Fruit fly (Drosophila melanogaster) whole organism, embryonic: ENCODE results near the gene CG11710.

Source experiments
- CG10267 ChIP-seq: fragments of 200-800 bp; sonication (Bioruptor generic); optimal IDR thresholded peaks from 2 replicates; lab custom pipeline; 2018; ENCODE audit warnings: missing biosample characterization, mild to moderate bottlenecking, missing genetic modification characterization, moderate library complexity
- CG11456 ChIP-seq: fragments of 200-800 bp; sonication (Bioruptor generic); IDR thresholded peaks from 3 replicates; pipeline ENCODE4 v1.3.6; 2022; ENCODE audit warnings: missing biosample characterization, missing genetic modification characterization
- CG11560 ChIP-seq: fragments of 200-800 bp; sonication (Bioruptor generic); IDR thresholded peaks from 3 replicates; pipeline ENCODE4 v1.3.6; 2022; ENCODE audit warnings: missing biosample characterization, missing genetic modification characterization
- CG12942 ChIP-seq: fragments of 200-800 bp; sonication (Bioruptor generic); optimal IDR thresholded peaks from 3 replicates; lab custom pipeline; 2016; ENCODE audit warnings: missing biosample characterization, missing genetic modification characterization
- CG13894 ChIP-seq: fragments of 200-800 bp; sonication (Bioruptor generic); optimal IDR thresholded peaks from 3 replicates; lab custom pipeline; 2018; ENCODE audit warnings: missing biosample characterization, mild to moderate bottlenecking, missing genetic modification characterization, moderate library complexity
- CG14710 ChIP-seq: fragments of 200-800 bp; sonication (Bioruptor generic); optimal IDR thresholded peaks from 3 replicates; lab custom pipeline; 2019; ENCODE audit warnings: missing biosample characterization, mild to moderate bottlenecking, missing genetic modification characterization, moderate library complexity
- CG15601 ChIP-seq: fragments of 200-800 bp; sonication (Bioruptor generic); optimal IDR thresholded peaks from 3 replicates; lab custom pipeline; 2019; ENCODE audit warnings: missing biosample characterization, mild to moderate bottlenecking, missing genetic modification characterization, moderate library complexity
- CG1647 ChIP-seq: fragments of 200-800 bp; sonication (Bioruptor generic); optimal IDR thresholded peaks from 3 replicates; lab custom pipeline; 2016; ENCODE audit warnings: missing biosample characterization, missing genetic modification characterization
- CG18262 ChIP-seq: fragments of 200-800 bp; optimal IDR thresholded peaks from 3 replicates; lab custom pipeline; 2019; ENCODE audit warnings: missing biosample characterization, mild to moderate bottlenecking, missing genetic modification characterization, moderate library complexity
- CG18764 ChIP-seq: fragments of 200-800 bp; sonication (Bioruptor generic); optimal IDR thresholded peaks from 3 replicates; lab custom pipeline; 2016; ENCODE audit warnings: missing biosample characterization, missing genetic modification characterization
- CG2202 ChIP-seq: fragments of 200-800 bp; sonication (Bioruptor generic); optimal IDR thresholded peaks from 2 replicates; lab custom pipeline; 2018; ENCODE audit warnings: missing biosample characterization, mild to moderate bottlenecking, missing genetic modification characterization
- CG2712 ChIP-seq: fragments of 200-800 bp; optimal IDR thresholded peaks from 3 replicates; lab custom pipeline; 2019; ENCODE audit warnings: missing biosample characterization, mild to moderate bottlenecking, missing genetic modification characterization, moderate library complexity
- CG34422 ChIP-seq: fragments of 200-800 bp; sonication (Bioruptor generic); IDR thresholded peaks from 3 replicates; pipeline ENCODE4 v1.3.6; 2022; ENCODE audit warnings: missing biosample characterization, missing genetic modification characterization
- CG4328 ChIP-seq: fragments of 200-800 bp; sonication (Bioruptor generic); optimal IDR thresholded peaks from 3 replicates; lab custom pipeline; 2017; ENCODE audit warnings: missing biosample characterization, missing genetic modification reagents, missing genetic modification characterization
- CG4730 ChIP-seq: fragments of 200-800 bp; sonication (Bioruptor generic); IDR thresholded peaks from 2 replicates; pipeline ENCODE4 v1.3.6; 2022; ENCODE audit warnings: missing biosample characterization, missing genetic modification characterization
- CG5180 ChIP-seq: fragments of 200-800 bp; sonication (Bioruptor generic); optimal IDR thresholded peaks from 3 replicates; lab custom pipeline; 2017; ENCODE audit warnings: missing biosample characterization, missing genetic modification characterization, mild to moderate bottlenecking, moderate library complexity, missing genetic modification reagents
- CG5953 ChIP-seq: fragments of 200-800 bp; sonication (Bioruptor generic); IDR thresholded peaks from 2 replicates; pipeline ENCODE4 v1.3.6; 2022; ENCODE audit warnings: missing biosample characterization, missing genetic modification characterization
- CkIIα-i1 ChIP-seq: fragments of 200-800 bp; sonication (Bioruptor generic); IDR thresholded peaks from 2 replicates; pipeline ENCODE4 v1.3.6; 2022; ENCODE audit warnings: missing biosample characterization, missing genetic modification characterization
- Dll ChIP-seq: fragments of 200-800 bp; sonication (Bioruptor generic); IDR thresholded peaks from 4 replicates; pipeline ENCODE4 v1.3.6; 2022; ENCODE audit warnings: missing biosample characterization, missing genetic modification characterization; ENCODE audit not compliant: partially characterized antibody
- Dp ChIP-seq: fragments of 200-800 bp; sonication (Bioruptor generic); optimal IDR thresholded peaks from 2 replicates; lab custom pipeline; 2018; ENCODE audit warnings: missing biosample characterization, mild to moderate bottlenecking, missing genetic modification characterization, moderate library complexity
- H2.0 ChIP-seq: fragments of 200-800 bp; sonication (Bioruptor generic); IDR thresholded peaks from 2 replicates; pipeline ENCODE4 v1.3.6; 2022; ENCODE audit warnings: missing biosample characterization, missing genetic modification characterization
- Hand ChIP-seq: fragments of 200-800 bp; sonication (Bioruptor generic); optimal IDR thresholded peaks from 2 replicates; lab custom pipeline; 2017; ENCODE audit warnings: mild to moderate bottlenecking, missing biosample characterization, missing genetic modification reagents, missing genetic modification characterization
- HmgZ ChIP-seq: fragments of 200-800 bp; sonication (Bioruptor generic); optimal IDR thresholded peaks from 2 replicates; lab custom pipeline; 2018; ENCODE audit warnings: missing biosample characterization, mild to moderate bottlenecking, missing genetic modification characterization
- Nf-YB ChIP-seq: fragments of 200-800 bp; sonication (Bioruptor generic); optimal IDR thresholded peaks from 3 replicates; lab custom pipeline; 2019; ENCODE audit warnings: missing biosample characterization, mild to moderate bottlenecking, missing genetic modification characterization, moderate library complexity
- NfI ChIP-seq: fragments of 200-800 bp; sonication (Bioruptor generic); optimal IDR thresholded peaks from 3 replicates; lab custom pipeline; 2018; ENCODE audit warnings: missing biosample characterization, mild to moderate bottlenecking, missing genetic modification characterization, moderate library complexity
- Ravus ChIP-seq: fragments of 200-800 bp; sonication (Bioruptor generic); IDR thresholded peaks from 2 replicates; pipeline ENCODE4 v1.3.6; 2022; ENCODE audit warnings: missing biosample characterization, missing genetic modification characterization
- Six4 ChIP-seq: fragments of 200-800 bp; sonication (Bioruptor generic); optimal IDR thresholded peaks from 2 replicates; lab custom pipeline; 2016; ENCODE audit warnings: missing biosample characterization, missing genetic modification characterization
- TFAM ChIP-seq: fragments of 200-800 bp; sonication (Bioruptor generic); optimal IDR thresholded peaks from 2 replicates; lab custom pipeline; 2017; ENCODE audit warnings: missing biosample characterization, missing genetic modification characterization, inconsistent platforms
- Xbp1 ChIP-seq: fragments of 200-800 bp; sonication (Bioruptor generic); optimal IDR thresholded peaks from 3 replicates; lab custom pipeline; 2016; ENCODE audit warnings: missing biosample characterization, mild to moderate bottlenecking, missing genetic modification characterization
- bbx ChIP-seq: fragments of 200-800 bp; sonication (Bioruptor generic); IDR thresholded peaks from 2 replicates; pipeline ENCODE4 v1.3.6; 2022; ENCODE audit warnings: missing biosample characterization, missing genetic modification characterization; ENCODE audit not compliant: partially characterized antibody
- br ChIP-seq: fragments of >200 bp; optimal IDR thresholded peaks from 2 replicates; lab custom pipeline; 2017
- croc ChIP-seq: fragments of 200-800 bp; sonication (Bioruptor generic); conservative IDR thresholded peaks from 3 replicates; pipeline ENCODE4 v1.3.6; 2022; ENCODE audit warnings: missing biosample characterization, missing genetic modification characterization
- cwo ChIP-seq: fragments of 200-800 bp; sonication (Bioruptor generic); optimal IDR thresholded peaks from 3 replicates; lab custom pipeline; 2017; ENCODE audit warnings: missing biosample characterization, missing genetic modification characterization, mild to moderate bottlenecking, moderate library complexity, missing genetic modification reagents
- dimm ChIP-seq: fragments of 200-800 bp; sonication (Bioruptor generic); IDR thresholded peaks from 2 replicates; pipeline ENCODE4 v1.3.6; 2022; ENCODE audit warnings: missing biosample characterization, missing genetic modification characterization
- exex ChIP-seq: fragments of 200-800 bp; sonication (Bioruptor generic); optimal IDR thresholded peaks from 4 replicates; lab custom pipeline; 2018; ENCODE audit warnings: missing biosample characterization, mild to moderate bottlenecking, missing genetic modification characterization, moderate library complexity
- hb ChIP-seq: fragments of 200-800 bp; sonication (Bioruptor generic); IDR thresholded peaks from 3 replicates; pipeline ENCODE4 v1.3.6; 2022; ENCODE audit warnings: missing biosample characterization, missing genetic modification characterization; ENCODE audit not compliant: partially characterized antibody
- her ChIP-seq: fragments of 200-800 bp; sonication (Bioruptor generic); optimal IDR thresholded peaks from 2 replicates; lab custom pipeline; 2016; ENCODE audit warnings: missing biosample characterization, missing genetic modification characterization
- jigr1 ChIP-seq: fragments of 200-800 bp; sonication (Bioruptor generic); IDR thresholded peaks from 3 replicates; pipeline ENCODE4 v1.3.6; 2022; ENCODE audit warnings: missing biosample characterization, missing genetic modification characterization
- kni ChIP-seq: fragments of 200-800 bp; sonication (Bioruptor generic); optimal IDR thresholded peaks from 3 replicates; lab custom pipeline; 2017; ENCODE audit warnings: mild to moderate bottlenecking, missing biosample characterization, missing genetic modification reagents, missing genetic modification characterization
- lola ChIP-seq, 3 experiments: fragments of >200 bp in 2 of 3; fragments of 200-800 bp in 1 of 3; sonication (Bioruptor generic) in 1 of 3; optimal IDR thresholded peaks; 2 replicates each; lab custom pipeline; 2017 to 2019; ENCODE audit warnings: missing biosample characterization in 3 of 3, missing genetic modification characterization in 3 of 3, mild to moderate bottlenecking in 1 of 3, moderate library complexity in 1 of 3
- nau ChIP-seq: fragments of 200-800 bp; sonication (Bioruptor generic); optimal IDR thresholded peaks from 3 replicates; lab custom pipeline; 2017; ENCODE audit warnings: missing biosample characterization, mild to moderate bottlenecking, missing genetic modification characterization, missing genetic modification reagents
- pfk ChIP-seq: fragments of 200-800 bp; sonication (Bioruptor generic); optimal IDR thresholded peaks from 2 replicates; lab custom pipeline; 2018; ENCODE audit warnings: missing biosample characterization, mild to moderate bottlenecking, missing genetic modification characterization, moderate library complexity
- pho ChIP-seq: fragments of 200-800 bp; sonication (Bioruptor generic); optimal IDR thresholded peaks from 2 replicates; lab custom pipeline; 2016; ENCODE audit warnings: missing biosample characterization, missing genetic modification characterization
- row ChIP-seq: fragments of 200-800 bp; sonication (Bioruptor generic); IDR thresholded peaks from 3 replicates; pipeline ENCODE4 v1.3.6; 2022; ENCODE audit warnings: missing biosample characterization, missing genetic modification characterization
- sc ChIP-seq, 3 experiments: fragments of >200 bp in 2 of 3; fragments of 200-800 bp in 1 of 3; sonication (Bioruptor generic) in 1 of 3; optimal IDR thresholded peaks; 2 replicates in 2 of 3; 3 replicates in 1 of 3; lab custom pipeline; 2017; ENCODE audit warnings: mild to moderate bottlenecking in 1 of 3, missing biosample characterization in 1 of 3, missing genetic modification characterization in 1 of 3, missing genetic modification reagents in 1 of 3
- sqz ChIP-seq: fragments of 200-800 bp; sonication (Bioruptor generic); optimal IDR thresholded peaks from 3 replicates; lab custom pipeline; 2018; ENCODE audit warnings: missing biosample characterization, mild to moderate bottlenecking, missing genetic modification characterization
- stc ChIP-seq: fragments of 200-800 bp; sonication (Bioruptor generic); IDR thresholded peaks from 2 replicates; pipeline ENCODE4 v1.3.6; 2022; ENCODE audit warnings: missing biosample characterization, missing genetic modification characterization
- tx ChIP-seq: fragments of 200-800 bp; sonication (Bioruptor generic); optimal IDR thresholded peaks from 2 replicates; lab custom pipeline; 2016; ENCODE audit warnings: missing biosample characterization, missing genetic modification characterization
- unc-4 ChIP-seq: fragments of 200-800 bp; sonication (Bioruptor generic); IDR thresholded peaks from 2 replicates; pipeline ENCODE4 v1.3.6; 2022; ENCODE audit warnings: missing biosample characterization, missing genetic modification characterization; ENCODE audit not compliant: partially characterized antibody
- vvl ChIP-seq: fragments of 200-800 bp; sonication (Bioruptor generic); IDR thresholded peaks from 2 replicates; pipeline ENCODE4 v1.3.6; 2022; ENCODE audit warnings: missing biosample characterization, missing genetic modification characterization

Gene CG11710

dm6 chrX:20391230-20391629, 38.2 kb downstream of the CG11710 start:
- TF ChIP-seq CG5953 (GFP tag; lab: Robert Waterston, UW) (no peak), Xbp1 (GFP tag; lab: Kevin White, UChicago) (no peak), H2.0 (GFP tag; lab: Robert Waterston, UW) (no peak), CG13894 (tag; lab: Kevin White, UChicago) (no peak), Dp (GFP tag; lab: Kevin White, UChicago) (peak; percentile 38), tx (GFP tag; lab: Kevin White, UChicago) (no peak), her (GFP tag; lab: Kevin White, UChicago) (no peak), exex (tag; lab: Kevin White, UChicago) (no peak), cwo (GFP tag; lab: Kevin White, UChicago) (no peak), CG10267 (tag; lab: Kevin White, UChicago) (peak; percentile 7), CG2202 (tag; lab: Kevin White, UChicago) (no peak), Dll (GFP tag; lab: Robert Waterston, UW) (0 out of 4 replicates have a peak, but pooled peaks have one; percentile 20), sqz (GFP tag; lab: Kevin White, UChicago) (no peak), CkIIα-i1 (no peak), bbx (GFP tag; lab: Robert Waterston, UW) (0 out of 2 replicates have a peak, but pooled peaks have one; percentile 34), CG4730 (no peak), br (lab: Kevin White, UChicago) (no peak), pho (no peak), dimm (no peak), Six4 (GFP tag; lab: Kevin White, UChicago) (no peak), CG18764 (GFP tag; lab: Kevin White, UChicago) (no peak), CG11560 (tag; lab: Robert Waterston, UW) (no peak), CG34422 (peak; percentile 41; the same call in 1 of the 3 replicates), nau (GFP tag; lab: Kevin White, UChicago) (no peak), Ravus (GFP tag; lab: Robert Waterston, UW) (no peak), vvl (no peak), croc (GFP tag; lab: Robert Waterston, UW) (no peak), CG11456 (GFP tag; lab: Robert Waterston, UW) (no peak), CG12942 (GFP tag; lab: Kevin White, UChicago) (no peak), CG5180 (no peak), TFAM (GFP tag; lab: Kevin White, UChicago) (no peak), CG18262 (tag; lab: Kevin White, UChicago) (no peak), lola (GFP tag; optimal IDR thresholded peaks at IDR 0.05; lab: Kevin White, UChicago) (no peak), sc (optimal IDR thresholded peaks at IDR 0.05; lab: Kevin White, UChicago) (no peak), sc (GFP tag; optimal IDR thresholded peaks at IDR 0.05; lab: Kevin White, UChicago) (no peak), jigr1 (GFP tag; lab: Robert Waterston, UW) (no peak), NfI (no peak), CG14710 (tag; lab: Kevin White, UChicago) (peak; percentile 35), HmgZ (tag; lab: Kevin White, UChicago) (peak; percentile 53), unc-4 (0 out of 2 replicates have a peak, but pooled peaks have one; percentile 16), CG1647 (GFP tag; lab: Kevin White, UChicago) (no peak), row (GFP tag; lab: Robert Waterston, UW) (no peak), pfk (GFP tag; lab: Kevin White, UChicago) (no peak), CG4328 (GFP tag; lab: Kevin White, UChicago) (no peak), CG15601 (tag; lab: Kevin White, UChicago) (no peak), hb (GFP tag; lab: Robert Waterston, UW) (no peak), Hand (GFP tag; lab: Kevin White, UChicago) (no peak), kni (no peak), CG2712 (tag; lab: Kevin White, UChicago) (no peak), stc (GFP tag; lab: Robert Waterston, UW) (no peak), Nf-YB (GFP tag; lab: Kevin White, UChicago) (no peak)
